Worm (Caenorhabditis elegans): ENCODE measurements around the gene uaf-2.
A peak's percentile ranks its signal among the peaks of the same experiment; 100 is the strongest.

ce11 chrIV:17118987-17119732, 593 bp upstream of the uaf-2 start, which contains the start of gene itsn-1:
- TF ChIP-seq ekl-4 (GFP tag; IDR thresholded peaks at IDR 0.05): no peak
- TF ChIP-seq pha-4 (tag; optimal IDR thresholded peaks at IDR 0.05): no peak
- TF ChIP-seq cebp-1 (GFP tag; IDR thresholded peaks at IDR 0.05): no peak
- no peak for TF ChIP-seq cebp-1 (tag; optimal IDR thresholded peaks at IDR 0.05)
- no peak for TF ChIP-seq ztf-18 (tag; optimal IDR thresholded peaks at IDR 0.05)
- TF ChIP-seq T07F8.4 (tag; optimal IDR thresholded peaks at IDR 0.05): no peak
- TF ChIP-seq mel-28 (tag; optimal IDR thresholded peaks at IDR 0.05; ENCODE audit: borderline replicate concordance): no peak
- no peak for TF ChIP-seq F23B12.7 (tag; optimal IDR thresholded peaks at IDR 0.05; ENCODE audit: insufficient read depth)
- peak; percentile 7 for TF ChIP-seq F49E8.2 (tag; optimal IDR thresholded peaks at IDR 0.05; ENCODE audit: insufficient read depth)
- no peak for TF ChIP-seq attf-5 (GFP tag; optimal IDR thresholded peaks at IDR 0.05)
